Worm (Caenorhabditis elegans): ENCODE results near the gene Y64G10A.2.
A peak's percentile ranks its signal among the peaks of the same experiment; 100 is the strongest.

The Y64G10A.2 gene

ce11 chrIV:14230799-14231198, 13.5 kb downstream of the Y64G10A.2 start, which contains the start of gene F02H6.6:
Gene F02H6.6 (minus strand): TSS chrIV:14230899.
- TF ChIP-seq unc-39 (tag; optimal IDR thresholded peaks at IDR 0.05) (no peak), tbx-8 (GFP tag; optimal IDR thresholded peaks at IDR 0.05) (no peak), zip-8 (tag; optimal IDR thresholded peaks at IDR 0.05) (no peak), mab-5 (tag; optimal IDR thresholded peaks at IDR 0.05) (no peak), snpc-4 (tag; optimal IDR thresholded peaks at IDR 0.05) (no peak), elt-3 (tag; optimal IDR thresholded peaks at IDR 0.05) (no peak), ceh-43 (GFP tag; optimal IDR thresholded peaks at IDR 0.05) (no peak), lsy-2 (tag; optimal IDR thresholded peaks at IDR 0.05) (no peak), ztf-11 (tag; optimal IDR thresholded peaks at IDR 0.05) (no peak), ceh-83 (GFP tag; optimal IDR thresholded peaks at IDR 0.05) (no peak), blmp-1 (tag; optimal IDR thresholded peaks at IDR 0.05) (no peak), elt-1 (tag; optimal IDR thresholded peaks at IDR 0.05; ENCODE audit: borderline replicate concordance, insufficient read depth) (no peak), unc-62 (GFP tag; optimal IDR thresholded peaks at IDR 0.05) (no peak), mep-1 (tag; optimal IDR thresholded peaks at IDR 0.05) (no peak)

ce11 chrIV:14228069-14228468, 16.2 kb downstream of the Y64G10A.2 start, which contains the start of gene F02H6.7:
Gene F02H6.7 (minus strand): TSS chrIV:14228169.
- TF ChIP-seq nhr-2 (tag; optimal IDR thresholded peaks at IDR 0.05) (no peak), zip-8 (tag; optimal IDR thresholded peaks at IDR 0.05) (no peak), elt-3 (tag; optimal IDR thresholded peaks at IDR 0.05) (no peak), elt-1 (tag; optimal IDR thresholded peaks at IDR 0.05; ENCODE audit: borderline replicate concordance, insufficient read depth) (no peak), lsy-2 (tag; optimal IDR thresholded peaks at IDR 0.05) (no peak), blmp-1 (tag; optimal IDR thresholded peaks at IDR 0.05) (no peak), ceh-43 (GFP tag; optimal IDR thresholded peaks at IDR 0.05) (no peak), mab-5 (tag; optimal IDR thresholded peaks at IDR 0.05) (no peak), snpc-4 (tag; optimal IDR thresholded peaks at IDR 0.05) (no peak), cnd-1 (tag; optimal IDR thresholded peaks at IDR 0.05) (no peak), ces-1 (GFP tag; optimal IDR thresholded peaks at IDR 0.05) (no peak), unc-62 (GFP tag; optimal IDR thresholded peaks at IDR 0.05) (no peak), lin-13 (tag; optimal IDR thresholded peaks at IDR 0.05) (no peak), unc-39 (tag; optimal IDR thresholded peaks at IDR 0.05) (no peak), lin-32 (GFP tag; optimal IDR thresholded peaks at IDR 0.05) (no peak), ham-2 (GFP tag; optimal IDR thresholded peaks at IDR 0.05) (no peak), bed-3 (GFP tag; optimal IDR thresholded peaks at IDR 0.05) (no peak)

ce11 chrIV:14227138-14227537, 17.1 kb downstream of the Y64G10A.2 start:
- TF ChIP-seq elt-3 (tag; optimal IDR thresholded peaks at IDR 0.05) (no peak), ceh-83 (GFP tag; optimal IDR thresholded peaks at IDR 0.05) (no peak)

- TF ChIP-seq mep-1 (tag; optimal IDR thresholded peaks at IDR 0.05) (no peak), sem-2 (GFP tag; optimal IDR thresholded peaks at IDR 0.05) (no peak), lin-32 (GFP tag; optimal IDR thresholded peaks at IDR 0.05) (peak; percentile 11), ces-1 (GFP tag; optimal IDR thresholded peaks at IDR 0.05) (no peak), mab-5 (tag; optimal IDR thresholded peaks at IDR 0.05) (no peak), tbx-8 (GFP tag; optimal IDR thresholded peaks at IDR 0.05) (no peak), ceh-39 (tag; optimal IDR thresholded peaks at IDR 0.05) (no peak), ceh-43 (GFP tag; optimal IDR thresholded peaks at IDR 0.05) (no peak), ceh-83 (GFP tag; optimal IDR thresholded peaks at IDR 0.05) (peak; percentile 62), sptf-1 (tag; optimal IDR thresholded peaks at IDR 0.05) (no peak), drap-1 (GFP tag; optimal IDR thresholded peaks at IDR 0.05) (no peak)
Measured at ce11 chrIV:14224912-14225311, 19.3 kb downstream of the Y64G10A.2 start.

ce11 chrIV:14219714-14220113, 24.5 kb downstream of the Y64G10A.2 start, which contains the start of gene sqrd-1:
Gene sqrd-1 (plus strand): TSS chrIV:14219871.
- TF ChIP-seq bed-3 (GFP tag; optimal IDR thresholded peaks at IDR 0.05) (no peak), elt-1 (tag; optimal IDR thresholded peaks at IDR 0.05; ENCODE audit: borderline replicate concordance, insufficient read depth) (peak; percentile 52), ceh-43 (GFP tag; optimal IDR thresholded peaks at IDR 0.05) (no peak), flh-1 (GFP tag; optimal IDR thresholded peaks at IDR 0.05) (no peak), snpc-4 (tag; optimal IDR thresholded peaks at IDR 0.05) (no peak), cnd-1 (tag; optimal IDR thresholded peaks at IDR 0.05) (no peak), nhr-237 (tag; optimal IDR thresholded peaks at IDR 0.05) (no peak), sem-2 (GFP tag; optimal IDR thresholded peaks at IDR 0.05) (no peak), nhr-76 (tag; optimal IDR thresholded peaks at IDR 0.05) (no peak), blmp-1 (tag; optimal IDR thresholded peaks at IDR 0.05) (no peak), ceh-83 (GFP tag; optimal IDR thresholded peaks at IDR 0.05) (no peak), mls-2 (tag; optimal IDR thresholded peaks at IDR 0.05) (no peak), hlh-1 (tag; optimal IDR thresholded peaks at IDR 0.05) (peak; percentile 71), lin-32 (GFP tag; optimal IDR thresholded peaks at IDR 0.05) (no peak), ceh-39 (tag; optimal IDR thresholded peaks at IDR 0.05) (no peak), unc-62 (GFP tag; optimal IDR thresholded peaks at IDR 0.05) (no peak), nhr-2 (tag; optimal IDR thresholded peaks at IDR 0.05) (peak; percentile 3), unc-39 (tag; optimal IDR thresholded peaks at IDR 0.05) (no peak), elt-3 (tag; optimal IDR thresholded peaks at IDR 0.05) (no peak)
